Worm (Caenorhabditis elegans): ENCODE data around the gene clic-1.

DNA sequence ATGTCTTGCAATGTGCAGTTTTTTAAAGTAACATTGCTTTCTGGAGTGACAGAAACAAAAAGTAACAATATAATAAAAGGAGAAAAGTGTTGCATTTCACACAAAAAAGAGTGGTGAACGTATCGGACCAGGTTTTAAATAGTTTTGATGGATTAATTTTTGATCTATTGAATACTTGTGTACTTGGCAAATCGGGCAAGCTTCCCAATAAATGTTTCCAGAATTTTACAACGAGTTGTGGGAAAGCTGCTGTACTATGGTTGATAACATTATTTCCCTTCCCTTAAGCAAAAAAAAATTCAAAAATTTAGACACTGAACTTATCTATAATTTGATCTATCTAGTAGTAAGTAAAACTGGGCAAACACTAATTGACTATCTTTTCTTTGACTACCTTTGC is 41.3 kb downstream of the clic-1 start, which contains the start of gene C12D5.10:
- TF ChIP-seq crh-2 (tag; optimal IDR thresholded peaks at IDR 0.05) (no peak), nhr-25 (tag; optimal IDR thresholded peaks at IDR 0.05) (no peak), fos-1 (tag; optimal IDR thresholded peaks at IDR 0.05) (no peak), ZK546.5 (tag; optimal IDR thresholded peaks at IDR 0.05) (no peak), ztf-4 (tag; optimal IDR thresholded peaks at IDR 0.05) (no peak), unc-62 (GFP tag; optimal IDR thresholded peaks at IDR 0.05) (no peak), snpc-4 (tag; optimal IDR thresholded peaks at IDR 0.05) (no peak), mbf-1 (tag; optimal IDR thresholded peaks at IDR 0.05) (no peak), elt-3 (tag; optimal IDR thresholded peaks at IDR 0.05) (no peak), ceh-16 (tag; optimal IDR thresholded peaks at IDR 0.05) (no peak), zag-1 (tag; optimal IDR thresholded peaks at IDR 0.05) (no peak)
